Fruit fly (Drosophila melanogaster): ENCODE measurements around the gene PRL-1.

PRL-1 gene

dm6 chr2L:16231265-16231664 lies 26.1 kb downstream of the PRL-1 start, which contains the start of gene Ca-Ma2d:
TSS of gene Ca-Ma2d (plus strand) at chr2L:16231475.
- TF ChIP-seq CG12605 (GFP tag; IDR thresholded peaks at IDR 0.05), result peak; percentile 27; the same call in 1 of the 2 replicates
- no peak for TF ChIP-seq gl (tag; optimal IDR thresholded peaks at IDR 0.05)

dm6 chr2L:16223981-16224380 lies 33.4 kb downstream of the PRL-1 start:
- TF ChIP-seq CG8301 (tag; optimal IDR thresholded peaks at IDR 0.05) (no peak), Snoo (tag; optimal IDR thresholded peaks at IDR 0.05) (no peak), Pif1B (GFP tag; optimal IDR thresholded peaks at IDR 0.05) (no peak), gl (tag; optimal IDR thresholded peaks at IDR 0.05) (no peak), CG8159 (tag; optimal IDR thresholded peaks at IDR 0.05) (no peak), CG4496 (GFP tag; IDR thresholded peaks at IDR 0.05) (no peak), CG13204 (GFP tag; optimal IDR thresholded peaks at IDR 0.05) (no peak), Ets98B (GFP tag; IDR thresholded peaks at IDR 0.05) (no peak), CG10348 (GFP tag; IDR thresholded peaks at IDR 0.05) (no peak), CG14655 (GFP tag; optimal IDR thresholded peaks at IDR 0.05) (no peak), CG32121 (GFP tag; IDR thresholded peaks at IDR 0.05) (no peak), CG15710 (tag; optimal IDR thresholded peaks at IDR 0.05) (no peak), CG12605 (GFP tag; IDR thresholded peaks at IDR 0.05) (no peak), Pif1A (GFP tag; optimal IDR thresholded peaks at IDR 0.05) (no peak), EcR (GFP tag; optimal IDR thresholded peaks at IDR 0.05) (no peak)

dm6 chr2L:16216298-16216697 lies 41.1 kb downstream of the PRL-1 start:
- TF ChIP-seq CG4496 (GFP tag; IDR thresholded peaks at IDR 0.05), result no peak
- TF ChIP-seq CG32121 (GFP tag; IDR thresholded peaks at IDR 0.05), result no peak
- no peak for TF ChIP-seq D1 (tag; optimal IDR thresholded peaks at IDR 0.05)
- TF ChIP-seq CG13204 (GFP tag; optimal IDR thresholded peaks at IDR 0.05), result no peak
- no peak for TF ChIP-seq Snoo (tag; optimal IDR thresholded peaks at IDR 0.05)
- TF ChIP-seq CG12605 (GFP tag; IDR thresholded peaks at IDR 0.05), result no peak
- no peak for TF ChIP-seq fd96Ca (GFP tag; IDR thresholded peaks at IDR 0.05)
- TF ChIP-seq CG9948 (tag; optimal IDR thresholded peaks at IDR 0.05), result no peak
- no peak for TF ChIP-seq CG17806 (tag; optimal IDR thresholded peaks at IDR 0.05)
- no peak for TF ChIP-seq Pif1B (GFP tag; optimal IDR thresholded peaks at IDR 0.05)
- TF ChIP-seq CG8159 (tag; optimal IDR thresholded peaks at IDR 0.05), result no peak
- no peak for TF ChIP-seq EcR (GFP tag; optimal IDR thresholded peaks at IDR 0.05)
- TF ChIP-seq Pif1A (GFP tag; optimal IDR thresholded peaks at IDR 0.05), result no peak

- no peak for TF ChIP-seq gl (tag; optimal IDR thresholded peaks at IDR 0.05)
- no peak for TF ChIP-seq CG8301 (tag; optimal IDR thresholded peaks at IDR 0.05)
- TF ChIP-seq CG13204 (GFP tag; optimal IDR thresholded peaks at IDR 0.05), result no peak
- no peak for TF ChIP-seq Pif1B (GFP tag; optimal IDR thresholded peaks at IDR 0.05)
- no peak for TF ChIP-seq CG9948 (tag; optimal IDR thresholded peaks at IDR 0.05)
- no peak for TF ChIP-seq CG10348 (GFP tag; IDR thresholded peaks at IDR 0.05)
- TF ChIP-seq CG8159 (tag; optimal IDR thresholded peaks at IDR 0.05), result no peak
- TF ChIP-seq EcR (GFP tag; optimal IDR thresholded peaks at IDR 0.05), result no peak
- TF ChIP-seq fd96Ca (GFP tag; IDR thresholded peaks at IDR 0.05), result no peak
- no peak for TF ChIP-seq CG14655 (GFP tag; optimal IDR thresholded peaks at IDR 0.05)
- TF ChIP-seq D1 (tag; optimal IDR thresholded peaks at IDR 0.05), result no peak
These were observed 46.2 kb downstream of the PRL-1 start, which contains the start of gene CG31819 for dm6 chr2L:16211159-16211558. TSS of gene CG31819 (plus strand) at chr2L:16211459.

dm6 chr2L:16198150-16198549 lies 59.3 kb downstream of the PRL-1 start:
- TF ChIP-seq CG8301 (tag; optimal IDR thresholded peaks at IDR 0.05), result no peak

Measured in whole organism, pupa.